Worm (Caenorhabditis elegans) whole organism, mixed stage, embryonic: ENCODE data around the gene T27A8.7.

Experiments
- bed-3 ChIP-seq: fragments of 200-800 bp; sonication (Bioruptor generic); optimal IDR thresholded peaks from 3 replicates; lab custom pipeline; 2018; ENCODE audit warnings: mild to moderate bottlenecking, missing genetic modification characterization, moderate library complexity, missing compliant biosample characterization
- blmp-1 ChIP-seq: fragments of 150-350 bp; optimal IDR thresholded peaks from 2 replicates; lab custom pipeline; 2014; ENCODE audit warnings: missing biosample characterization, missing genetic modification characterization
- ceh-39 ChIP-seq: fragments of 150-350 bp; optimal IDR thresholded peaks from 2 replicates; lab custom pipeline; 2014; ENCODE audit warnings: missing biosample characterization, missing genetic modification characterization
- ceh-43 ChIP-seq: fragments of 200-800 bp; sonication (Bioruptor generic); optimal IDR thresholded peaks from 2 replicates; lab custom pipeline; 2018; ENCODE audit warnings: mild to moderate bottlenecking, missing genetic modification characterization, moderate library complexity, missing compliant biosample characterization
- ces-1 ChIP-seq: fragments of 150-350 bp; optimal IDR thresholded peaks from 2 replicates; lab custom pipeline; 2014; ENCODE audit warnings: missing biosample characterization, missing genetic modification reagents, missing genetic modification characterization
- cnd-1 ChIP-seq: fragments of 200-800 bp; sonication (Bioruptor generic); optimal IDR thresholded peaks from 2 replicates; lab custom pipeline; 2018; ENCODE audit warnings: mild to moderate bottlenecking, missing genetic modification characterization, missing compliant biosample characterization
- drap-1 ChIP-seq: fragments of 200-800 bp; sonication (Bioruptor generic); optimal IDR thresholded peaks from 3 replicates; lab custom pipeline; 2018; ENCODE audit warnings: mild to moderate bottlenecking, missing genetic modification characterization, missing compliant biosample characterization
- elt-1 ChIP-seq: sonication (generic microtip); optimal IDR thresholded peaks from 2 replicates; lab custom pipeline; 2017; ENCODE audit warnings: missing genetic modification characterization, mild to moderate bottlenecking, missing compliant biosample characterization, antibody characterized with exemption, moderate library complexity, borderline replicate concordance; ENCODE audit not compliant: insufficient read depth
- elt-3 ChIP-seq: fragments of 150-350 bp; optimal IDR thresholded peaks from 2 replicates; lab custom pipeline; 2014; ENCODE audit warnings: missing biosample characterization, missing genetic modification characterization
- ham-2 ChIP-seq: fragments of 200-800 bp; sonication (Bioruptor generic); optimal IDR thresholded peaks from 2 replicates; lab custom pipeline; 2018; ENCODE audit warnings: mild to moderate bottlenecking, missing genetic modification characterization, missing compliant biosample characterization
- hlh-1 ChIP-seq: fragments of 150-350 bp; optimal IDR thresholded peaks from 2 replicates; lab custom pipeline; 2014; ENCODE audit warnings: missing biosample characterization, missing genetic modification reagents, missing genetic modification characterization
- lin-13 ChIP-seq: fragments of 150-350 bp; optimal IDR thresholded peaks from 2 replicates; lab custom pipeline; 2014; ENCODE audit warnings: missing biosample characterization, missing genetic modification characterization
- lin-32 ChIP-seq: fragments of 200-800 bp; sonication (Bioruptor generic); optimal IDR thresholded peaks from 2 replicates; lab custom pipeline; 2018; ENCODE audit warnings: mild to moderate bottlenecking, missing genetic modification characterization, missing compliant biosample characterization
- lsy-2 ChIP-seq: fragments of 150-350 bp; optimal IDR thresholded peaks from 2 replicates; lab custom pipeline; 2014; ENCODE audit warnings: missing biosample characterization, missing genetic modification characterization
- mab-5 ChIP-seq: fragments of 150-350 bp; optimal IDR thresholded peaks from 2 replicates; lab custom pipeline; 2014; ENCODE audit warnings: missing biosample characterization, missing genetic modification characterization
- mep-1 ChIP-seq: fragments of 150-350 bp; optimal IDR thresholded peaks from 2 replicates; lab custom pipeline; 2017; ENCODE audit warnings: missing biosample characterization, missing genetic modification reagents, missing genetic modification characterization, inconsistent platforms
- mls-2 ChIP-seq: sonication (generic microtip); optimal IDR thresholded peaks from 2 replicates; lab custom pipeline; 2016; ENCODE audit warnings: mild to moderate bottlenecking, missing genetic modification characterization, moderate library complexity, missing compliant biosample characterization
- nhr-12 ChIP-seq: fragments of 150-350 bp; optimal IDR thresholded peaks from 2 replicates; lab custom pipeline; 2014; ENCODE audit warnings: missing biosample characterization, missing genetic modification characterization
- nhr-2 ChIP-seq: fragments of 150-350 bp; optimal IDR thresholded peaks from 2 replicates; lab custom pipeline; 2014; ENCODE audit warnings: missing biosample characterization, missing genetic modification characterization
- nhr-237 ChIP-seq: fragments of 150-350 bp; optimal IDR thresholded peaks from 2 replicates; lab custom pipeline; 2014; ENCODE audit warnings: missing biosample characterization, missing genetic modification characterization
- nhr-28 ChIP-seq: fragments of 150-350 bp; optimal IDR thresholded peaks from 2 replicates; lab custom pipeline; 2014; ENCODE audit warnings: missing biosample characterization, missing genetic modification characterization
- nhr-76 ChIP-seq: sonication (generic microtip); optimal IDR thresholded peaks from 2 replicates; lab custom pipeline; 2017; ENCODE audit warnings: missing biosample characterization, missing genetic modification characterization
- pha-4 ChIP-seq: fragments of 150-350 bp; optimal IDR thresholded peaks from 2 replicates; lab custom pipeline; 2018; ENCODE audit warnings: missing biosample characterization, missing genetic modification reagents, missing genetic modification characterization
- sem-2 ChIP-seq: fragments of 200-800 bp; sonication (Bioruptor generic); optimal IDR thresholded peaks from 2 replicates; lab custom pipeline; 2018; ENCODE audit warnings: mild to moderate bottlenecking, missing genetic modification characterization, missing compliant biosample characterization
- sptf-1 ChIP-seq: sonication (generic microtip); optimal IDR thresholded peaks from 2 replicates; lab custom pipeline; 2017; ENCODE audit warnings: mild to moderate bottlenecking, missing genetic modification characterization, moderate library complexity, missing compliant biosample characterization
- tbx-8 ChIP-seq: fragments of 200-800 bp; sonication (Bioruptor generic); optimal IDR thresholded peaks from 2 replicates; lab custom pipeline; 2018; ENCODE audit warnings: mild to moderate bottlenecking, missing genetic modification characterization, moderate library complexity, missing compliant biosample characterization
- unc-120 ChIP-seq: sonication (generic microtip); optimal IDR thresholded peaks from 2 replicates; lab custom pipeline; 2017; ENCODE audit warnings: missing genetic modification characterization, missing compliant biosample characterization; ENCODE audit not compliant: poor library complexity, severe bottlenecking
- unc-39 ChIP-seq: fragments of 150-350 bp; optimal IDR thresholded peaks from 2 replicates; lab custom pipeline; 2014; ENCODE audit warnings: missing biosample characterization, missing genetic modification characterization
- unc-62 ChIP-seq: fragments of 150-350 bp; optimal IDR thresholded peaks from 2 replicates; lab custom pipeline; 2014; ENCODE audit warnings: missing biosample characterization, missing genetic modification reagents, missing genetic modification characterization
- zip-8 ChIP-seq: fragments of 150-350 bp; optimal IDR thresholded peaks from 2 replicates; lab custom pipeline; 2014; ENCODE audit warnings: missing biosample characterization, missing genetic modification characterization

T27A8.7 gene

ce11 chrX:16046379-16046778 lies 9.0 kb upstream of the T27A8.7 start:
- TF ChIP-seq elt-3 (tag; lab: Kevin White, UChicago) = no peak
- TF ChIP-seq zip-8 = no peak
- no peak for TF ChIP-seq sem-2
- TF ChIP-seq nhr-12 (tag; lab: Kevin White, UChicago) = no peak
- TF ChIP-seq pha-4 (tag; lab: Kevin White, UChicago) = no peak
- no peak for TF ChIP-seq unc-62 (GFP tag; lab: Kevin White, UChicago)
- no peak for TF ChIP-seq nhr-76 (tag; lab: Kevin White, UChicago)
- TF ChIP-seq lsy-2 (tag; lab: Kevin White, UChicago) = no peak
- TF ChIP-seq blmp-1 (tag; lab: Kevin White, UChicago) = no peak
- TF ChIP-seq mls-2 = no peak
- no peak for TF ChIP-seq drap-1 (GFP tag; lab: Kevin White, UChicago)
- no peak for TF ChIP-seq cnd-1 (tag; lab: Kevin White, UChicago)
- no peak for TF ChIP-seq sptf-1 (tag; lab: Kevin White, UChicago)
- no peak for TF ChIP-seq tbx-8 (GFP tag; lab: Kevin White, UChicago)
- no peak for TF ChIP-seq ceh-39 (tag; lab: Kevin White, UChicago)
- no peak for TF ChIP-seq unc-120 (tag; lab: Kevin White, UChicago)
- no peak for TF ChIP-seq ham-2 (GFP tag; lab: Kevin White, UChicago)

- TF ChIP-seq ceh-39 (tag; lab: Kevin White, UChicago) (no peak), unc-62 (GFP tag; lab: Kevin White, UChicago) (no peak), elt-3 (tag; lab: Kevin White, UChicago) (no peak), lin-13 (no peak), cnd-1 (tag; lab: Kevin White, UChicago) (no peak), unc-120 (tag; lab: Kevin White, UChicago) (no peak), lsy-2 (tag; lab: Kevin White, UChicago) (no peak), elt-1 (no peak), lin-32 (no peak), sptf-1 (tag; lab: Kevin White, UChicago) (no peak), pha-4 (tag; lab: Kevin White, UChicago) (no peak), nhr-2 (no peak), hlh-1 (tag; lab: Kevin White, UChicago) (no peak), nhr-28 (no peak), mls-2 (no peak), blmp-1 (tag; lab: Kevin White, UChicago) (no peak), ham-2 (GFP tag; lab: Kevin White, UChicago) (no peak), ceh-43 (GFP tag; lab: Kevin White, UChicago) (no peak), nhr-76 (tag; lab: Kevin White, UChicago) (no peak), zip-8 (no peak)
Observed at ce11 chrX:16049573-16049972, 5.8 kb upstream of the T27A8.7 start, which contains the start of gene cpd-2. TSS of gene cpd-2 (plus strand) at chrX:16049873.

ce11 chrX:16056404-16056803 lies 1.1 kb downstream of the T27A8.7 start:
- TF ChIP-seq drap-1 (GFP tag; lab: Kevin White, UChicago) = peak; percentile 75
- no peak for TF ChIP-seq nhr-2
- no peak for TF ChIP-seq bed-3
- TF ChIP-seq sptf-1 (tag; lab: Kevin White, UChicago) = peak; percentile 63
- peak; percentile 83 for TF ChIP-seq lsy-2 (tag; lab: Kevin White, UChicago)
- TF ChIP-seq ces-1 = peak; percentile 86
- peak; percentile 53 for TF ChIP-seq elt-1
- no peak for TF ChIP-seq cnd-1 (tag; lab: Kevin White, UChicago)
- peak; percentile 59 for TF ChIP-seq unc-120 (tag; lab: Kevin White, UChicago)
- TF ChIP-seq sem-2 = no peak
- peak; percentile 98 for TF ChIP-seq nhr-237 (tag; lab: Kevin White, UChicago)
- TF ChIP-seq mls-2 = peak; percentile 5
- peak; percentile 68 for TF ChIP-seq ceh-39 (tag; lab: Kevin White, UChicago)
- TF ChIP-seq pha-4 (tag; lab: Kevin White, UChicago) = peak; percentile 83
- peak; percentile 93 for TF ChIP-seq hlh-1 (tag; lab: Kevin White, UChicago)
- TF ChIP-seq unc-62 (GFP tag; lab: Kevin White, UChicago) = peak; percentile 67
- peak; percentile 71 for TF ChIP-seq elt-3 (tag; lab: Kevin White, UChicago)
- peak; percentile 6 for TF ChIP-seq blmp-1 (tag; lab: Kevin White, UChicago)
- peak; percentile 80 for TF ChIP-seq lin-13
- TF ChIP-seq mab-5 = peak; percentile 88
- peak; percentile 80 for TF ChIP-seq mep-1 (tag; lab: Kevin White, UChicago)
- peak; percentile 28 for TF ChIP-seq nhr-12 (tag; lab: Kevin White, UChicago)
- TF ChIP-seq zip-8 = no peak
- TF ChIP-seq unc-39 = peak; percentile 70

ce11 chrX:16058845-16059244 lies 3.5 kb downstream of the T27A8.7 start, which contains the start of gene T27A8.2:
TSS of gene T27A8.2 (minus strand) at chrX:16058945.
- TF ChIP-seq elt-3 (tag; lab: Kevin White, UChicago) (no peak), ceh-43 (GFP tag; lab: Kevin White, UChicago) (no peak), pha-4 (tag; lab: Kevin White, UChicago) (no peak), hlh-1 (tag; lab: Kevin White, UChicago) (no peak), elt-1 (no peak), sem-2 (no peak), drap-1 (GFP tag; lab: Kevin White, UChicago) (no peak), ceh-39 (tag; lab: Kevin White, UChicago) (no peak), mls-2 (no peak), sptf-1 (tag; lab: Kevin White, UChicago) (no peak)
- TF ChIP-seq, all 35 proteins: peak for 0
